Worm (Caenorhabditis elegans): ENCODE results near the gene F17A2.13.
A peak's percentile ranks its signal among the peaks of the same experiment; 100 is the strongest.
"Not testable (repeated sequence)": the region's sequence is repeated elsewhere in the genome, so short reads cannot be mapped to it uniquely, and the experiment has no call there.

F17A2.13 gene

ce11 chrX:12294263-12294662, 27.2 kb upstream of the F17A2.13 start, which contains the start of gene W06D11.1:
Gene W06D11.1 (plus strand): TSS chrX:12294563.
- TF ChIP-seq dpff-1 (tag; optimal IDR thresholded peaks at IDR 0.05): no peak

DNA sequence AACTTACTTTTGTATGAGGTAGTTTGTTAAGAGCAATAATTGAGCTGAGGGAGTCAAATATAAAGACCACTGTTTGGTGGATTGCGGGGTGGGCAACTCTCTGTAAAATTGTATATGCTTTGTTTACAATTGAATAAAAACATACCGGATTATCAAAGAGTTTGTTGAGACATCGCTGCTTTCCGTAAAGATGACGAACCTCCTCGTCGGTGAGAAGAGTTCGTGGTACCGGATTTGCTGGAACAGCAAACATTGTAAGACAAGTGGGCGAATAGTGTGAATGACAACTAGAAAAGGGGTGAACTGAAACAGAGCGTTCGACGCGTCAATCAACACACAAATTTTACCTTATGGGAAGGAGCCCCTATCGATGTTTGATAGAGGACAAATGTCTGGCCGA, 25.1 kb upstream of the F17A2.13 start, which contains the start of gene W06D11.2:
TSS of gene W06D11.2 (minus strand) at position 339 of the 400 bp plus-strand sequence.
- TF ChIP-seq tbx-9 (tag; optimal IDR thresholded peaks at IDR 0.05; ENCODE audit: borderline replicate concordance): no peak
- TF ChIP-seq ztf-28 (GFP tag; IDR thresholded peaks at IDR 0.05): no peak
- no peak for TF ChIP-seq F55B11.4 (tag; optimal IDR thresholded peaks at IDR 0.05; ENCODE audit: borderline replicate concordance, insufficient read depth)

- TF ChIP-seq madf-8 (GFP tag; conservative IDR thresholded peaks at IDR 0.05) (peak; percentile 78), ztf-18 (tag; optimal IDR thresholded peaks at IDR 0.05) (no peak), unc-62 (GFP tag; optimal IDR thresholded peaks at IDR 0.05) (no peak), nfya-1 (tag; optimal IDR thresholded peaks at IDR 0.05; ENCODE audit: borderline replicate concordance, insufficient read depth) (no peak), fkh-3 (tag; optimal IDR thresholded peaks at IDR 0.05) (no peak), K11D2.4 (GFP tag; IDR thresholded peaks at IDR 0.05) (no peak), efl-1 (GFP tag; optimal IDR thresholded peaks at IDR 0.05) (peak; percentile 73), sea-2 (GFP tag; IDR thresholded peaks at IDR 0.05) (no peak), madf-6 (GFP tag; IDR thresholded peaks at IDR 0.05) (peak; percentile 69), mxl-1 (tag; optimal IDR thresholded peaks at IDR 0.05) (no peak), sdz-38 (tag; optimal IDR thresholded peaks at IDR 0.05) (no peak), hmg-1.2 (GFP tag; IDR thresholded peaks at IDR 0.05) (peak; percentile 26; the same call in 1 of the 2 replicates)
These were observed 23.1 kb upstream of the F17A2.13 start, which contains the start of gene W06D11.3 for ce11 chrX:12298324-12298723. Gene W06D11.3 (plus strand): TSS chrX:12298683.

DNA sequence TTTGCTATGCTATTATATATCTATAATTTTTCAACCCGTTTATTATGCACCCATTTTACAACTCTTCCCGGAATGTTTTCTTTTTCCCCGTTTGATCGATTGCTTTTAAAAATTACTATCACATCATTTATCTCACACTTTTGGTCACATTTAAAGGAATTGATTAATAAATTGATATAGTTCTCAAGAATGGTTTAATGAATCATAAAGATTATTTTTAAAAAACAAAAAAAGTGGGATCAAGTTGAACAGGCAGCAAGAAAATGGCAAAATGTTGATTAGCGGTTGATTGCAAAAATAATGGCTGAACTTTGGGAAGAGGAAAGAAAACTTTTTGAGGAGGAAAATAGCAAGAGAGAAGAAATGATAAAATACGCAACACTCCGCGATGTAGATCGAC, 21.6 kb upstream of the F17A2.13 start, which contains the start of gene W06D11.5:
TSS of gene W06D11.5 (plus strand) at position 301 of the 400 bp plus-strand sequence.
- TF ChIP-seq ccch-3 (GFP tag; optimal IDR thresholded peaks at IDR 0.05) (no peak), B0336.3 (GFP tag; IDR thresholded peaks at IDR 0.05) (no peak), attf-3 (GFP tag; conservative IDR thresholded peaks at IDR 0.05) (no peak), ceh-40 (GFP tag; IDR thresholded peaks at IDR 0.05) (no peak), dox-1 (GFP tag; IDR thresholded peaks at IDR 0.05) (no peak)

- not testable (repeated sequence) for TF ChIP-seq B0035.1 (tag; optimal IDR thresholded peaks at IDR 0.05); pbrm-1 (GFP tag; IDR thresholded peaks at IDR 0.05); D2030.7 (GFP tag; IDR thresholded peaks at IDR 0.05)
These were observed 18.7 kb upstream of the F17A2.13 start, which contains the start of gene dot-1.3 for ce11 chrX:12302755-12303154. Gene dot-1.3 (minus strand): TSS chrX:12302855.

ce11 chrX:12304231-12304630, 17.2 kb upstream of the F17A2.13 start:
- no peak for TF ChIP-seq B0336.3 (GFP tag; IDR thresholded peaks at IDR 0.05)
- no peak for TF ChIP-seq bed-1 (GFP tag; IDR thresholded peaks at IDR 0.05)
- no peak for TF ChIP-seq him-1 (tag; optimal IDR thresholded peaks at IDR 0.05)
- peak; percentile 72; the same call in 1 of the 2 replicates for TF ChIP-seq lag-1 (GFP tag; IDR thresholded peaks at IDR 0.05)
- TF ChIP-seq C06A6.2 (GFP tag; conservative IDR thresholded peaks at IDR 0.05): no peak
- TF ChIP-seq ztf-18 (tag; optimal IDR thresholded peaks at IDR 0.05): no peak
- no peak for TF ChIP-seq madf-6 (GFP tag; IDR thresholded peaks at IDR 0.05)
- TF ChIP-seq tbp1 (GFP tag; optimal IDR thresholded peaks at IDR 0.05): peak; percentile 76
- 0 out of 2 replicates have a peak, but pooled peaks have one; percentile 64 for TF ChIP-seq K11D2.4 (GFP tag; IDR thresholded peaks at IDR 0.05)
- TF ChIP-seq B0035.1 (tag; optimal IDR thresholded peaks at IDR 0.05): no peak
- no peak for TF ChIP-seq F33H1.4 (GFP tag; IDR thresholded peaks at IDR 0.05)
- peak; percentile 34 for TF ChIP-seq rpc-1 (optimal IDR thresholded peaks at IDR 0.05)
- peak; percentile 68 for TF ChIP-seq rpc-1 (tag; optimal IDR thresholded peaks at IDR 0.05)
- TF ChIP-seq B0261.1 (tag; optimal IDR thresholded peaks at IDR 0.05): peak; percentile 24
- TF ChIP-seq lsy-27 (tag; optimal IDR thresholded peaks at IDR 0.05; ENCODE audit: borderline replicate concordance, insufficient read depth): no peak
- no peak for TF ChIP-seq chd-7 (tag; optimal IDR thresholded peaks at IDR 0.05)
- no peak for TF ChIP-seq nhr-27 (tag; optimal IDR thresholded peaks at IDR 0.05)
